Fruit fly (Drosophila melanogaster) whole organism, embryonic: Measurements from ENCODE around the gene ato.

Source experiments
- ATbp ChIP-seq: fragments of 200-800 bp; sonication (Bioruptor generic); optimal IDR thresholded peaks from 2 replicates; lab custom pipeline; 2017; ENCODE audit warnings: missing biosample characterization, mild to moderate bottlenecking, missing genetic modification characterization, missing genetic modification reagents
- Awh ChIP-seq: fragments of 200-800 bp; sonication (Bioruptor generic); IDR thresholded peaks from 2 replicates; pipeline ENCODE4, ENCODE4 v1.3.6; 2022; ENCODE audit warnings: missing biosample characterization, missing genetic modification characterization
- Blimp-1 ChIP-seq: fragments of 200-800 bp; sonication (Bioruptor generic); optimal IDR thresholded peaks from 3 replicates; lab custom pipeline; 2018; ENCODE audit warnings: missing biosample characterization, missing genetic modification characterization, mild to moderate bottlenecking, moderate library complexity, missing genetic modification reagents
- C15 ChIP-seq: fragments of 200-800 bp; sonication (Bioruptor generic); IDR thresholded peaks from 3 replicates; pipeline ENCODE4 v1.3.6; 2022; ENCODE audit warnings: missing biosample characterization, missing genetic modification characterization
- CG12299 ChIP-seq: fragments of 200-800 bp; sonication (Bioruptor generic); optimal IDR thresholded peaks from 2 replicates; lab custom pipeline; 2018; ENCODE audit warnings: missing biosample characterization, mild to moderate bottlenecking, missing genetic modification characterization
- CG12769 ChIP-seq: fragments of 200-800 bp; sonication (Bioruptor generic); optimal IDR thresholded peaks from 2 replicates; lab custom pipeline; 2019; ENCODE audit warnings: missing biosample characterization, mild to moderate bottlenecking, missing genetic modification characterization, moderate library complexity
- CG13894 ChIP-seq: fragments of 200-800 bp; sonication (Bioruptor generic); optimal IDR thresholded peaks from 3 replicates; lab custom pipeline; 2018; ENCODE audit warnings: missing biosample characterization, mild to moderate bottlenecking, missing genetic modification characterization, moderate library complexity
- CG14014 ChIP-seq: fragments of 200-800 bp; sonication (Bioruptor generic); IDR thresholded peaks from 2 replicates; pipeline ENCODE4 v1.3.6; 2022; ENCODE audit warnings: missing biosample characterization, missing genetic modification characterization
- CG1647 ChIP-seq: fragments of 200-800 bp; sonication (Bioruptor generic); optimal IDR thresholded peaks from 3 replicates; lab custom pipeline; 2016; ENCODE audit warnings: missing biosample characterization, missing genetic modification characterization
- CG16815 ChIP-seq: fragments of 200-800 bp; sonication (Bioruptor generic); optimal IDR thresholded peaks from 3 replicates; lab custom pipeline; 2017; ENCODE audit warnings: missing biosample characterization, mild to moderate bottlenecking, missing genetic modification characterization
- CG17568 ChIP-seq: fragments of 200-800 bp; sonication (Bioruptor generic); optimal IDR thresholded peaks from 2 replicates; lab custom pipeline; 2018; ENCODE audit warnings: missing biosample characterization, mild to moderate bottlenecking, missing genetic modification characterization, moderate library complexity
- CG18011 ChIP-seq: fragments of 200-800 bp; sonication (Bioruptor generic); optimal IDR thresholded peaks from 2 replicates; lab custom pipeline; 2017; ENCODE audit warnings: missing biosample characterization, missing genetic modification characterization, mild to moderate bottlenecking, moderate library complexity, missing genotype
- CG18764 ChIP-seq: fragments of 200-800 bp; sonication (Bioruptor generic); optimal IDR thresholded peaks from 3 replicates; lab custom pipeline; 2016; ENCODE audit warnings: missing biosample characterization, missing genetic modification characterization
- CG30431 ChIP-seq: fragments of 200-800 bp; sonication (Bioruptor generic); optimal IDR thresholded peaks from 2 replicates; lab custom pipeline; 2017; ENCODE audit warnings: missing biosample characterization, missing genetic modification characterization
- CG32767 ChIP-seq: fragments of 200-800 bp; sonication (Bioruptor generic); IDR thresholded peaks from 2 replicates; pipeline ENCODE4 v1.3.6; 2022; ENCODE audit warnings: missing biosample characterization, missing genetic modification characterization
- CG4328 ChIP-seq: fragments of 200-800 bp; sonication (Bioruptor generic); optimal IDR thresholded peaks from 3 replicates; lab custom pipeline; 2017; ENCODE audit warnings: missing biosample characterization, missing genetic modification reagents, missing genetic modification characterization
- CG6654 ChIP-seq: fragments of 200-800 bp; sonication (Bioruptor generic); optimal IDR thresholded peaks from 2 replicates; lab custom pipeline; 2017; ENCODE audit warnings: missing biosample characterization, mild to moderate bottlenecking, missing genetic modification characterization
- CG6813 ChIP-seq: fragments of 200-800 bp; sonication (Bioruptor generic); optimal IDR thresholded peaks from 2 replicates; lab custom pipeline; 2017; ENCODE audit warnings: missing biosample characterization, missing genetic modification characterization, mild to moderate bottlenecking, moderate library complexity, missing genetic modification reagents
- CG9609 ChIP-seq: fragments of 200-800 bp; sonication (Bioruptor generic); optimal IDR thresholded peaks from 3 replicates; lab custom pipeline; 2016; ENCODE audit warnings: missing biosample characterization, missing genetic modification characterization
- Chrac-16 ChIP-seq: fragments of 200-800 bp; sonication (Bioruptor generic); optimal IDR thresholded peaks from 3 replicates; lab custom pipeline; 2016; ENCODE audit warnings: missing biosample characterization, missing genetic modification characterization
- Dip2 ChIP-seq: fragments of 200-800 bp; sonication (Bioruptor generic); IDR thresholded peaks from 2 replicates; pipeline ENCODE4 v1.3.6; 2022; ENCODE audit warnings: missing biosample characterization, missing genetic modification characterization
- Dip3 ChIP-seq: fragments of 200-800 bp; sonication (Bioruptor generic); optimal IDR thresholded peaks from 3 replicates; lab custom pipeline; 2016; ENCODE audit warnings: missing biosample characterization, missing genetic modification characterization
- Hr78 ChIP-seq, 2 experiments: fragments of 200-800 bp in 1 of 2; fragments of >200 bp in 1 of 2; sonication (Bioruptor generic) in 1 of 2; optimal IDR thresholded peaks; 2 replicates each; lab custom pipeline; 2017 to 2019; ENCODE audit warnings: missing biosample characterization in 2 of 2, missing genetic modification characterization in 2 of 2, mild to moderate bottlenecking in 1 of 2, moderate library complexity in 1 of 2
- MBD-R2 ChIP-seq: fragments of 200-800 bp; sonication (Bioruptor generic); IDR thresholded peaks from 2 replicates; pipeline ENCODE4 v1.3.6; 2022; ENCODE audit warnings: missing biosample characterization, missing genetic modification characterization
- Mad ChIP-seq: fragments of 200-800 bp; sonication (Bioruptor generic); optimal IDR thresholded peaks from 2 replicates; lab custom pipeline; 2016; ENCODE audit warnings: missing biosample characterization, missing genetic modification characterization
- Med ChIP-seq: fragments of 200-800 bp; sonication (Bioruptor generic); peaks from one replicate; lab custom pipeline; 2016; ENCODE audit warnings: missing biosample characterization, missing genetic modification characterization, mild to moderate bottlenecking, inconsistent platforms, moderate library complexity
- Opbp ChIP-seq: fragments of 200-800 bp; sonication (Bioruptor generic); IDR thresholded peaks from 3 replicates; pipeline ENCODE4 v1.3.6; 2022; ENCODE audit warnings: missing biosample characterization, missing genetic modification characterization; ENCODE audit not compliant: partially characterized antibody
- PHDP ChIP-seq: fragments of 200-800 bp; sonication (Bioruptor generic); optimal IDR thresholded peaks from 3 replicates; lab custom pipeline; 2018; ENCODE audit warnings: missing biosample characterization, mild to moderate bottlenecking, missing genetic modification characterization, moderate library complexity
- Usf ChIP-seq: fragments of 200-800 bp; sonication (Bioruptor generic); optimal IDR thresholded peaks from 2 replicates; lab custom pipeline; 2017; ENCODE audit warnings: missing genotype, missing biosample characterization, missing genetic modification characterization
- ap ChIP-seq: fragments of 200-800 bp; sonication (Bioruptor generic); IDR thresholded peaks from 2 replicates; pipeline ENCODE4 v1.3.6; 2022; ENCODE audit warnings: missing biosample characterization, missing genetic modification characterization
- bowl ChIP-seq: fragments of 200-800 bp; sonication (Bioruptor generic); IDR thresholded peaks from 2 replicates; pipeline ENCODE4 v1.3.6; 2022; ENCODE audit warnings: missing biosample characterization, missing genetic modification characterization
- cad ChIP-seq: fragments of >200 bp; optimal IDR thresholded peaks from 2 replicates; lab custom pipeline; 2017; ENCODE audit warnings: missing biosample characterization, missing genetic modification characterization
- dmrt11E ChIP-seq: fragments of 200-800 bp; sonication (Bioruptor generic); optimal IDR thresholded peaks from 3 replicates; lab custom pipeline; 2018; ENCODE audit warnings: missing biosample characterization, mild to moderate bottlenecking, missing genetic modification characterization, moderate library complexity
- esg ChIP-seq: fragments of 200-800 bp; sonication (Bioruptor generic); conservative IDR thresholded peaks from 2 replicates; pipeline ENCODE4 v1.3.6; 2022; ENCODE audit warnings: missing biosample characterization, missing genetic modification characterization
- fd64A ChIP-seq: fragments of 200-800 bp; sonication (Bioruptor generic); optimal IDR thresholded peaks from 3 replicates; lab custom pipeline; 2018; ENCODE audit warnings: missing biosample characterization, mild to moderate bottlenecking, missing genetic modification characterization
- hkb ChIP-seq, 2 experiments: fragments of 200-800 bp in 1 of 2; fragments of >200 bp in 1 of 2; sonication (Bioruptor generic) in 1 of 2; IDR thresholded peaks in 1 of 2; optimal IDR thresholded peaks in 1 of 2; 2 replicates each; pipeline versions ENCODE4 v1.3.6 to Lab custom; 2017 to 2022; ENCODE audit warnings: missing biosample characterization in 1 of 2, missing genetic modification characterization in 1 of 2
- inv ChIP-seq: fragments of 200-800 bp; sonication (Bioruptor generic); IDR thresholded peaks from 2 replicates; pipeline ENCODE4 v1.3.6; 2022; ENCODE audit warnings: missing biosample characterization, missing genetic modification characterization; ENCODE audit not compliant: partially characterized antibody
- jumu ChIP-seq: fragments of 200-800 bp; sonication (Bioruptor generic); optimal IDR thresholded peaks from 3 replicates; lab custom pipeline; 2016; ENCODE audit warnings: missing biosample characterization, missing genetic modification characterization
- kay ChIP-seq: fragments of 200-800 bp; sonication (Bioruptor generic); optimal IDR thresholded peaks from 2 replicates; lab custom pipeline; 2016; ENCODE audit warnings: missing biosample characterization, missing genetic modification characterization
- klu ChIP-seq: fragments of 200-800 bp; sonication (Bioruptor generic); IDR thresholded peaks from 2 replicates; pipeline ENCODE4 v1.3.6; 2022; ENCODE audit warnings: missing biosample characterization, missing genetic modification characterization
- pnt ChIP-seq: fragments of 200-800 bp; sonication (Bioruptor generic); optimal IDR thresholded peaks from 3 replicates; lab custom pipeline; 2016; ENCODE audit warnings: missing biosample characterization, missing genetic modification characterization
- rib ChIP-seq: fragments of 200-800 bp; sonication (Bioruptor generic); IDR thresholded peaks from 2 replicates; pipeline ENCODE4 v1.3.6; 2022; ENCODE audit warnings: missing biosample characterization, missing genetic modification characterization
- row ChIP-seq: fragments of 200-800 bp; sonication (Bioruptor generic); IDR thresholded peaks from 3 replicates; pipeline ENCODE4 v1.3.6; 2022; ENCODE audit warnings: missing biosample characterization, missing genetic modification characterization
- sd ChIP-seq: fragments of 200-800 bp; sonication (Bioruptor generic); optimal IDR thresholded peaks from 3 replicates; lab custom pipeline; 2018; ENCODE audit warnings: missing biosample characterization, mild to moderate bottlenecking, missing genetic modification characterization, moderate library complexity
- tll ChIP-seq, 2 experiments: fragments of 200-800 bp in 1 of 2; fragments of >200 bp in 1 of 2; sonication (Bioruptor generic) in 1 of 2; optimal IDR thresholded peaks; 2 replicates each; lab custom pipeline; 2017 to 2019; ENCODE audit warnings: missing biosample characterization in 2 of 2, missing genetic modification characterization in 2 of 2, mild to moderate bottlenecking in 1 of 2, moderate library complexity in 1 of 2
- ttk ChIP-seq: fragments of 200-800 bp; sonication (Bioruptor generic); IDR thresholded peaks from 2 replicates; pipeline ENCODE4 v2.1.2; 2022; ENCODE audit warnings: missing biosample characterization, missing genetic modification characterization
- twi ChIP-seq: fragments of 200-800 bp; optimal IDR thresholded peaks from 2 replicates; lab custom pipeline; 2019; ENCODE audit warnings: missing biosample characterization, mild to moderate bottlenecking, missing genetic modification characterization, moderate library complexity
- vnd ChIP-seq: fragments of 200-800 bp; sonication (Bioruptor generic); IDR thresholded peaks from 3 replicates; pipeline ENCODE4 v1.3.6; 2022; ENCODE audit warnings: missing biosample characterization, missing genetic modification characterization; ENCODE audit not compliant: partially characterized antibody
- zfh2 ChIP-seq: fragments of 200-800 bp; sonication (Bioruptor generic); optimal IDR thresholded peaks from 2 replicates; lab custom pipeline; 2016; ENCODE audit warnings: missing biosample characterization, missing genetic modification characterization

Gene ato

DNA sequence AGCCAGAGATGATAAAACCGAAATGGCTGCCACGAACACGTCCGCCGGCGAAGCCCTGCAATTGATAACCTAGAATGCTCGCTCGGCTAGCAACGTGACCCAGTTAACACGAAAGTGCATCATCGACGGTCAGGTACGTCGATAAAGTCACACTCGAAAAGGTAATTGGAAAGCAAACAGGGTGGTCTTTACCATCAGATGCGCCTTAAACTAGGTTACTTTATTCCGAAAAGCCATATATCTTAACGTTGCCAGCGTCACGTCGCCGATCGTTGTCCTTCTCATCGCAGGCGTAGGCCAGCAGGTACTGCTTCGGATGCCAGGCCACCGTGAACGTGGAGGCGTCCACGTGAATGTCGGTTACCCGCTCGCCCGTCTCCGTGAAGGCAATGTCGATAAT, 29.4 kb downstream of the ato start:
- TF ChIP-seq cad (GFP tag; lab: Kevin White, UChicago), result peak; percentile 82
- peak; percentile 36 for TF ChIP-seq Med
- no peak for TF ChIP-seq CG12299
- peak in 1 of 2 experiments; percentile 94 for TF ChIP-seq tll (GFP tag; optimal IDR thresholded peaks at IDR 0.05; lab: Kevin White, UChicago)
- TF ChIP-seq, all 482 proteins: peak for 3

DNA sequence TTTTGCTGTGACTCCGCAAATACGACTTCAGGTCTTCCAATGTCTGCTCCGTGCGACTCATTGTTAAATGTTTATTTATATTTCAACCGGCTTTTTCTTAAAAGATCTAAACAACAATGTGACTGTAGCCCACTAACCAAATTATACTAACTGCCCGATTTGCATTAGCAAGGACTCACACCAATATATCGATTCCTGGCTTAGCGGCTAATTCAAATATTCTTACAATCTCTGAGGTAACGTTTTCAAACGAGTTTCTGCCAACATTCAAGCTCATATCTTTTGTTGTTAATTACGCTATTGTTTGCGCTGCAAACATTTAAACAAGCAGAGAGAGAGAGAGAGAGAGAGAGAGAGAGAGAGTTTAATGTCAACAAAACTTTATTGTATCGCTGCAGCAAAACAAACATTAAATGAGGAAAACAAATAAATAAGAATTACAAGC, 30.7 kb downstream of the ato start, which contains the start of gene tex:
tex (minus strand) TSS at position 131 of the 445 bp plus-strand sequence.
- TF ChIP-seq inv (GFP tag; lab: Robert Waterston, UW) (no peak), CG12769 (no peak), zfh2 (GFP tag; lab: Kevin White, UChicago) (no peak), kay (GFP tag; lab: Kevin White, UChicago) (peak; percentile 8), CG6813 (GFP tag; lab: Kevin White, UChicago) (peak; percentile 67), bowl (GFP tag; lab: Robert Waterston, UW) (no peak), CG6654 (GFP tag; lab: Kevin White, UChicago) (no peak), Med (peak; percentile 84), Dip3 (no peak), vnd (no peak), Dip2 (GFP tag; lab: Robert Waterston, UW) (no peak), ATbp (GFP tag; lab: Kevin White, UChicago) (peak; percentile 80), Hr78 (GFP tag; optimal IDR thresholded peaks at IDR 0.05; lab: Kevin White, UChicago) (peak in 1 of 2 experiments; percentile 1), esg (GFP tag; lab: Robert Waterston, UW) (no peak), Usf (GFP tag; lab: Kevin White, UChicago) (no peak), MBD-R2 (GFP tag; lab: Robert Waterston, UW) (peak; percentile 76), rib (GFP tag; lab: Robert Waterston, UW) (no peak), jumu (no peak), CG14014 (GFP tag; lab: Robert Waterston, UW) (no peak), CG30431 (no peak), C15 (no peak), CG9609 (no peak), Opbp (no peak), klu (GFP tag; lab: Robert Waterston, UW) (no peak), CG13894 (tag; lab: Kevin White, UChicago) (no peak), pnt (GFP tag; lab: Kevin White, UChicago) (peak; percentile 12), CG17568 (GFP tag; lab: Kevin White, UChicago) (no peak), Awh (GFP tag; lab: Robert Waterston, UW) (peak; percentile 88), sd (tag; lab: Kevin White, UChicago) (peak; percentile 22), row (GFP tag; lab: Robert Waterston, UW) (no peak), ttk (GFP tag; lab: Robert Waterston, UW) (no peak), Mad (GFP tag; lab: Kevin White, UChicago) (no peak), twi (tag; lab: Kevin White, UChicago) (no peak), Blimp-1 (peak; percentile 67), PHDP (peak; percentile 9), CG18764 (GFP tag; lab: Kevin White, UChicago) (no peak), fd64A (GFP tag; lab: Kevin White, UChicago) (peak; percentile 81), Chrac-16 (GFP tag; lab: Kevin White, UChicago) (no peak), hkb (optimal IDR thresholded peaks at IDR 0.05; lab: Kevin White, UChicago) (no peak), hkb (GFP tag; IDR thresholded peaks at IDR 0.05; lab: Robert Waterston, UW) (peak; percentile 37; the same call in 1 of the 2 replicates), CG4328 (GFP tag; lab: Kevin White, UChicago) (no peak), CG16815 (GFP tag; lab: Kevin White, UChicago) (no peak), dmrt11E (tag; lab: Kevin White, UChicago) (peak; percentile 29), ap (GFP tag; lab: Robert Waterston, UW) (no peak), CG18011 (GFP tag; lab: Kevin White, UChicago) (no peak), CG1647 (GFP tag; lab: Kevin White, UChicago) (no peak), CG32767 (GFP tag; lab: Robert Waterston, UW) (no peak)
